Worm (Caenorhabditis elegans): Measurements from ENCODE around the gene Y73C8C.8.

Gene Y73C8C.8

DNA sequence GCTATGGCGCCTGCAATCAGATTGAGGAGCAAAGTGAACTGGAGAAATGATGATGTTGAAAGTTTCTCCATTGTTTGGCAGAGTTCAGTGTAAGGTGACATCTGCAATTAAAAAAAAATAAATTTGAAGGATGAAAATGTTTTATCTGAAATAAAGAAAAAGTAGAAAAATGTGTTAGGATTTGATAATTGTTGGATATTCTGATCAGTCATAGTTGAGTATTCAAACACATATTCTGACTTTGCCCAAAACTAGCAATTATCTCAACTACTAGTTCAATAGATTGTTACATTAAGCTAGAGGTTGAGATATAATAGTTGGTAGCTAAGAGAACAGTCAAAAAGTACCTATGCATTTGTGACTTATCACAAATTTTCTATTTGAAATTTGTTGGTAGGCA lies 30.8 kb upstream of the Y73C8C.8 start, which contains the start of gene srab-10:
Gene srab-10 (minus strand): TSS at position 101 of the 400 bp plus-strand sequence.
- TF ChIP-seq mes-2 (tag; optimal IDR thresholded peaks at IDR 0.05; ENCODE audit: poor library complexity, severe bottlenecking) (no peak), fkh-10 (GFP tag; optimal IDR thresholded peaks at IDR 0.05) (no peak), aly-2 (tag; optimal IDR thresholded peaks at IDR 0.05) (no peak), ces-1 (GFP tag; optimal IDR thresholded peaks at IDR 0.05) (no peak), D1046.2 (GFP tag; IDR thresholded peaks at IDR 0.05) (no peak), ztf-11 (tag; optimal IDR thresholded peaks at IDR 0.05) (no peak), nhr-11 (tag; optimal IDR thresholded peaks at IDR 0.05) (no peak), egl-27 (tag; optimal IDR thresholded peaks at IDR 0.05) (no peak), skn-1 (tag; optimal IDR thresholded peaks at IDR 0.05) (no peak)

DNA sequence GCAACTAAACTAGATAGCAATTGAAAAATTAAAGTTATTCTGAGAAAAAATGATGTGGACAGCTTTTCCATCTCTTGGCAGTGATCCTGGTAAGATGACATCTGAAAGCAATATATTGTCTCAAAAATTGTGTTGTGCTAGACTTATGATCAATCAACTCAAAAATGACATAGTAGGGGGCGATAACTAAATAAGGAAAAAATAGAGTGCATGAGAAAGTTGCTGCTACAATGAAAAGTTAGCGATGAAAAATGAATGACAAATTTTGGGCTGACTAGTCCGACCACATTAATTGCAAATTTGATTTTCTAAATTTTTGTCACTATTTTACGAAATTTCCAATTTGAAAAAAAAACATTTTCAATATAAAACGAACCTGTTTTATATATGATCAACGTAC lies 27.5 kb upstream of the Y73C8C.8 start, which contains the start of gene srab-9:
Gene srab-9 (minus strand): TSS at position 101 of the 400 bp plus-strand sequence.
- TF ChIP-seq zag-1 (tag; optimal IDR thresholded peaks at IDR 0.05) (no peak), nhr-10 (tag; optimal IDR thresholded peaks at IDR 0.05) (no peak), unc-39 (tag; optimal IDR thresholded peaks at IDR 0.05) (no peak), ctbp-1 (GFP tag; IDR thresholded peaks at IDR 0.05) (no peak), hlh-30 (tag; optimal IDR thresholded peaks at IDR 0.05; ENCODE audit: insufficient read depth) (no peak), ces-1 (GFP tag; optimal IDR thresholded peaks at IDR 0.05) (no peak), lim-7 (GFP tag; IDR thresholded peaks at IDR 0.05) (no peak), egl-43 (GFP tag; IDR thresholded peaks at IDR 0.05) (no peak)

DNA sequence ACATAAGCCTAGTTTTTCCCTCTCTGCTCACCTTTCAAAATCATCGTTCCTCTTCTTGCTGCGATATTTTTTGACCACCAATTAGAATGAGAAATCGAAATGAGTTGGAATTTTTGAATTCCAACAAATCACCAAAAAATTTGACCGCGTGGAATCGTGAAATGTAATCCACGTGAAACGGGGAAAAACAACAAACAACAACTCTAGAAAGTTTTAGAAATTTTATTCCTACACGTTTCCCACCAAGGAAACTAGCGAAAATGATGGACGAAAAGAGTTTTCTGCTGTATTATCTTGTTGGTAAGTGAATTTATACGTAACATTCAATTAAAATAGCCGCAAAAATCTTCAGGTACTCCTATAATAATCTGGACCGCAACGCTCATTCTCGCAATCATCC lies 24.8 kb upstream of the Y73C8C.8 start, which contains the start of the genes irld-3 and F02C9.1:
Gene irld-3 (minus strand): TSS at position 101 of the 400 bp plus-strand sequence.
Gene F02C9.1 (plus strand): TSS at position 216 of the 400 bp plus-strand sequence.
- TF ChIP-seq unc-62 (GFP tag; optimal IDR thresholded peaks at IDR 0.05 in 1 of 2) (peak in 1 of 2 experiments; percentile 39), unc-62 (tag; optimal IDR thresholded peaks at IDR 0.05) (no peak), zag-1 (tag; optimal IDR thresholded peaks at IDR 0.05) (no peak)

- TF ChIP-seq ceh-32 (tag; optimal IDR thresholded peaks at IDR 0.05; ENCODE audit: poor library complexity), result no peak
- TF ChIP-seq ceh-28 (tag; optimal IDR thresholded peaks at IDR 0.05), result no peak
- TF ChIP-seq Y75B8A.6 (GFP tag; IDR thresholded peaks at IDR 0.05), result no peak
- no peak for TF ChIP-seq zip-11 (GFP tag; IDR thresholded peaks at IDR 0.05)
- TF ChIP-seq set-16 (GFP tag; IDR thresholded peaks at IDR 0.05), result peak; percentile 76
Observed at ce11 chrV:3133293-3133755, 19.7 kb upstream of the Y73C8C.8 start, which contains the start of gene F02C9.2. TSS of gene F02C9.2 (plus strand) at chrV:3133705.

ce11 chrV:3132116-3132515 lies 18.5 kb upstream of the Y73C8C.8 start:
- TF ChIP-seq aly-2 (tag; optimal IDR thresholded peaks at IDR 0.05) (no peak), ceh-44 (GFP tag; IDR thresholded peaks at IDR 0.05) (no peak), daf-8 (GFP tag; IDR thresholded peaks at IDR 0.05) (no peak), Y75B8A.6 (GFP tag; IDR thresholded peaks at IDR 0.05) (no peak), nhr-6 (tag; optimal IDR thresholded peaks at IDR 0.05) (no peak), egl-43 (GFP tag; IDR thresholded peaks at IDR 0.05) (0 out of 2 replicates have a peak, but pooled peaks have one; percentile 11), Y48G9A.11 (GFP tag; IDR thresholded peaks at IDR 0.05) (peak; percentile 41; the same call in 1 of the 2 replicates), T20F7.1 (GFP tag; optimal IDR thresholded peaks at IDR 0.05) (no peak), ctbp-1 (GFP tag; IDR thresholded peaks at IDR 0.05) (no peak), F44E2.7 (GFP tag; IDR thresholded peaks at IDR 0.05) (peak; percentile 62; the same call in 1 of the 2 replicates), set-16 (GFP tag; IDR thresholded peaks at IDR 0.05) (peak; percentile 99)

ce11 chrV:3128803-3129202 lies 15.2 kb upstream of the Y73C8C.8 start, which contains the start of gene tat-6:
TSS of gene tat-6 (plus strand) at chrV:3129103.
- TF ChIP-seq F26F4.8 (GFP tag; conservative IDR thresholded peaks at IDR 0.05) (no peak), ceh-62 (tag; optimal IDR thresholded peaks at IDR 0.05) (no peak), nhr-77 (tag; optimal IDR thresholded peaks at IDR 0.05) (no peak), ces-1 (GFP tag; optimal IDR thresholded peaks at IDR 0.05) (no peak), ceh-82 (tag; optimal IDR thresholded peaks at IDR 0.05) (no peak), tag-97 (GFP tag; IDR thresholded peaks at IDR 0.05) (no peak), fos-1 (tag; optimal IDR thresholded peaks at IDR 0.05) (no peak), lir-3 (tag; optimal IDR thresholded peaks at IDR 0.05) (no peak), T26A8.4 (GFP tag; IDR thresholded peaks at IDR 0.05) (no peak), mxl-3 (GFP tag; optimal IDR thresholded peaks at IDR 0.05) (no peak), F44E2.7 (GFP tag; IDR thresholded peaks at IDR 0.05) (no peak), dpl-1 (GFP tag; optimal IDR thresholded peaks at IDR 0.05) (no peak), daf-16 (GFP tag; optimal IDR thresholded peaks at IDR 0.05) (no peak), daf-16 (tag; optimal IDR thresholded peaks at IDR 0.05) (no peak)
